Fruit fly (Drosophila melanogaster): Measurements from ENCODE around the gene tkv.
A peak's percentile ranks its signal among the peaks of the same experiment; 100 is the strongest.

The tkv gene

DNA sequence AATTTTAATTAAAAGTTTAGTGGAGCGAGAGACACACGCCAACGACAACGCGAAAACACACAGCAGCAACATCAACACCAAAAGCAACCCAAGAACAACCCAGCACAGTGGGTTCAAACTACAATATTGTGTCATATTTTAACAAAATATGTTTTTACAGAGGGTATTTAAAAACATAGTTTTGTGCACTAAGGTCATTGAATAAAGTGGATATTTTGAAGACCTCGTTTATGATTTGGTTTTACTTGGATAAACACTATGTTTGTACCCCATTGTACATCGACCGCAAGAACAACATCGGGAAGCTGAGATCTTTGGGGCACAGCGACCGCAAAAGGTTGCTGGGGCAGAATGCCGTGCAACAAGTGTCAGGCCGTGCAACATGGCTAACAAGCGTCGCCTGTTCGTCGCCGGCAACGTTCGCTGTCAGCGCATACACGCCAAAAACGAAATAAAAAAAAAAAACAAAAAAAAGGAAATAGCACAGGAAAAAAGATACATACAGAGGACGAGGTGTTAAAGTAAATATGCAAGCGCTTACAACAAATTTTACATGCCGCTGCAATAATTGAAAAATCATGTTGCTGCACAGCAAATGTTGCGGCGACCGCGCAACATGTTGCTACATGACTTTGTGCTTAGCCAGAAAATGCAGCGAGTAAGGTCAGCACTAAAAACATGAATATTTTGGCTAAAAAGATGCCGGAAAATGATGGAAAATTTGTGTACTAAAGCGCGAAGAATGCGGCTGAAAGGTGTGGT lies 9.8 kb downstream of the tkv start (continued):
- TF ChIP-seq CG5180 (GFP tag; optimal IDR thresholded peaks at IDR 0.05) = no peak
- no peak for TF ChIP-seq CG8089 (GFP tag; optimal IDR thresholded peaks at IDR 0.05)
- TF ChIP-seq CG16779 (GFP tag; IDR thresholded peaks at IDR 0.05) = no peak
- no peak for TF ChIP-seq NFAT (GFP tag; IDR thresholded peaks at IDR 0.05)
- no peak for TF ChIP-seq Awh (GFP tag; IDR thresholded peaks at IDR 0.05)
- TF ChIP-seq luna (GFP tag; optimal IDR thresholded peaks at IDR 0.05) = no peak
- TF ChIP-seq HLH54F (GFP tag; optimal IDR thresholded peaks at IDR 0.05) = no peak
- TF ChIP-seq Nf-YB (GFP tag; optimal IDR thresholded peaks at IDR 0.05) = no peak
- TF ChIP-seq Ets65A (GFP tag) = no peak
- TF ChIP-seq CG2889 (GFP tag; IDR thresholded peaks at IDR 0.05) = no peak
- TF ChIP-seq toy (GFP tag; IDR thresholded peaks at IDR 0.05) = no peak
- TF ChIP-seq Oaz (GFP tag; IDR thresholded peaks at IDR 0.05) = no peak
- TF ChIP-seq E2f1 (GFP tag; IDR thresholded peaks at IDR 0.05) = 0 out of 2 replicates have a peak, but pooled peaks have one; percentile 29
- no peak for TF ChIP-seq mld (GFP tag; IDR thresholded peaks at IDR 0.05; ENCODE audit: partially characterized antibody)
- TF ChIP-seq Dek (tag; optimal IDR thresholded peaks at IDR 0.05) = no peak
- no peak; the same call in 2 of the 3 replicates for TF ChIP-seq Aef1 (GFP tag; IDR thresholded peaks at IDR 0.05)
- no peak for TF ChIP-seq CG32767 (GFP tag; IDR thresholded peaks at IDR 0.05)
- peak; percentile 29 for TF ChIP-seq CG12769 (tag; optimal IDR thresholded peaks at IDR 0.05)
- no peak for TF ChIP-seq CG4730 (GFP tag; IDR thresholded peaks at IDR 0.05)
- TF ChIP-seq CG33213 (GFP tag; optimal IDR thresholded peaks at IDR 0.05) = no peak
- peak; percentile 15 for TF ChIP-seq CG12155 (GFP tag; optimal IDR thresholded peaks at IDR 0.05)
- TF ChIP-seq CG15696 (tag; optimal IDR thresholded peaks at IDR 0.05) = peak; percentile 11
- no peak for TF ChIP-seq TFAM (GFP tag; optimal IDR thresholded peaks at IDR 0.05)
- no peak for TF ChIP-seq Bgb (GFP tag; IDR thresholded peaks at IDR 0.05; ENCODE audit: partially characterized antibody)
- TF ChIP-seq lola (GFP tag; optimal IDR thresholded peaks at IDR 0.05) = peak in 1 of 3 experiments; percentile 66
- TF ChIP-seq HLH3B (GFP tag; IDR thresholded peaks at IDR 0.05) = no peak
- no peak for TF ChIP-seq CG17612 (GFP tag; IDR thresholded peaks at IDR 0.05)
- no peak for TF ChIP-seq pan (optimal IDR thresholded peaks at IDR 0.05)
- TF ChIP-seq pan (GFP tag; optimal IDR thresholded peaks at IDR 0.05 in 1 of 2, IDR thresholded peaks at IDR 0.05 in 1 of 2) = no peak
- TF ChIP-seq ewg (GFP tag; optimal IDR thresholded peaks at IDR 0.05) = no peak
- no peak for TF ChIP-seq Meics (GFP tag; optimal IDR thresholded peaks at IDR 0.05)
- TF ChIP-seq ara (GFP tag; IDR thresholded peaks at IDR 0.05) = peak; percentile 62
- peak; percentile 39; the same call in 1 of the 2 replicates for TF ChIP-seq CG32772 (GFP tag; IDR thresholded peaks at IDR 0.05)
- TF ChIP-seq sisA (GFP tag; IDR thresholded peaks at IDR 0.05) = no peak
- no peak for TF ChIP-seq CG7372 (GFP tag; IDR thresholded peaks at IDR 0.05)
- TF ChIP-seq Kr (GFP tag; optimal IDR thresholded peaks at IDR 0.05) = no peak
- no peak for TF ChIP-seq NC2β (GFP tag; optimal IDR thresholded peaks at IDR 0.05)
- TF ChIP-seq ham (GFP tag; IDR thresholded peaks at IDR 0.05) = no peak
- no peak for TF ChIP-seq YL-1 (GFP tag; optimal IDR thresholded peaks at IDR 0.05)
- TF ChIP-seq CG3726 (GFP tag; IDR thresholded peaks at IDR 0.05) = no peak
- no peak for TF ChIP-seq Optix (GFP tag; IDR thresholded peaks at IDR 0.05)
- TF ChIP-seq sens-2 (GFP tag; IDR thresholded peaks at IDR 0.05) = no peak
- TF ChIP-seq grn (GFP tag; optimal IDR thresholded peaks at IDR 0.05) = no peak
- TF ChIP-seq CG18011 (GFP tag; optimal IDR thresholded peaks at IDR 0.05) = no peak
- TF ChIP-seq CG6654 (GFP tag; optimal IDR thresholded peaks at IDR 0.05) = no peak
- TF ChIP-seq Scr (GFP tag; IDR thresholded peaks at IDR 0.05; ENCODE audit: partially characterized antibody) = no peak
- no peak for TF ChIP-seq MESR4 (GFP tag; optimal IDR thresholded peaks at IDR 0.05)
- TF ChIP-seq CG10267 (tag; optimal IDR thresholded peaks at IDR 0.05) = peak; percentile 13
- TF ChIP-seq CG9727 (GFP tag; optimal IDR thresholded peaks at IDR 0.05) = peak; percentile 44
- TF ChIP-seq Deaf1 (tag; optimal IDR thresholded peaks at IDR 0.05) = no peak
- no peak for TF ChIP-seq CG10274 (GFP tag; optimal IDR thresholded peaks at IDR 0.05)
